Worm (Caenorhabditis elegans) whole organism, L1 larva: Measurements from ENCODE around the gene let-767.

Source experiments
- C16A3.4 ChIP-seq: fragments of 150-350 bp; optimal IDR thresholded peaks from 2 replicates; lab custom pipeline; 2014; ENCODE audit warnings: missing biosample characterization, missing genetic modification characterization
- blmp-1 ChIP-seq: fragments of 150-350 bp; optimal IDR thresholded peaks from 2 replicates; lab custom pipeline; 2014; ENCODE audit warnings: missing biosample characterization, missing genetic modification characterization
- ceh-88 ChIP-seq: fragments of 200-800 bp; sonication (Bioruptor generic); IDR thresholded peaks from 2 replicates; pipeline ENCODE4 v1.3.6; 2022; ENCODE audit warnings: missing genetic modification characterization, missing compliant biosample characterization
- dpl-1 ChIP-seq, 3 experiments: fragments of 150-350 bp in 2 of 3; sonication (generic microtip) in 1 of 3; optimal IDR thresholded peaks; 2 replicates each; lab custom pipeline; 2014 to 2017; ENCODE audit warnings: missing biosample characterization in 3 of 3, missing genetic modification characterization in 3 of 3, missing genetic modification reagents in 3 of 3
- efl-1 ChIP-seq, 4 experiments: fragments of 150-350 bp; optimal IDR thresholded peaks in 3 of 4; peaks in 1 of 4; 1 replicate in 1 of 4; 2 replicates in 3 of 4; lab custom pipeline; 2014; ENCODE audit warnings: missing biosample characterization in 2 of 4, missing genetic modification characterization in 2 of 4, missing genetic modification reagents in 2 of 4
- elt-2 ChIP-seq: sonication (generic microtip); optimal IDR thresholded peaks from 2 replicates; lab custom pipeline; 2016; ENCODE audit warnings: missing genetic modification characterization, mild to moderate bottlenecking, inconsistent platforms, missing compliant biosample characterization, missing genetic modification reagents
- elt-3 ChIP-seq, 6 experiments: fragments of 150-350 bp in 1 of 6; sonication (generic microtip); optimal IDR thresholded peaks; 2 replicates each; lab custom pipeline; 2017 to 2018; ENCODE audit warnings: missing biosample characterization in 6 of 6, missing genetic modification characterization in 6 of 6, inconsistent platforms in 1 of 6
- fkh-4 ChIP-seq: sonication (generic microtip); optimal IDR thresholded peaks from 2 replicates; lab custom pipeline; 2016; ENCODE audit warnings: missing compliant biosample characterization, missing genetic modification characterization, borderline replicate concordance
- fos-1 ChIP-seq: fragments of 150-350 bp; optimal IDR thresholded peaks from 2 replicates; lab custom pipeline; 2014; ENCODE audit warnings: missing biosample characterization, missing genetic modification characterization
- lin-14 ChIP-seq: fragments of 200-800 bp; sonication (Bioruptor generic); optimal IDR thresholded peaks from 2 replicates; lab custom pipeline; 2018; ENCODE audit warnings: mild to moderate bottlenecking, missing genetic modification characterization, moderate library complexity, missing compliant biosample characterization
- lin-15B ChIP-seq: fragments of 150-350 bp; sonication (generic microtip); optimal IDR thresholded peaks from 3 replicates; lab custom pipeline; 2014; ENCODE audit warnings: missing biosample characterization, missing genetic modification characterization
- lin-35 ChIP-seq, 2 experiments: fragments of 150-350 bp; optimal IDR thresholded peaks; 2 replicates each; lab custom pipeline; 2014; ENCODE audit warnings: missing biosample characterization in 2 of 2, missing genetic modification characterization in 2 of 2, missing genetic modification reagents in 2 of 2
- lsy-2 ChIP-seq, 2 experiments: fragments of 150-350 bp; optimal IDR thresholded peaks; 2 replicates each; lab custom pipeline; 2014; ENCODE audit warnings: missing biosample characterization in 2 of 2, missing genetic modification characterization in 2 of 2
- nhr-85 ChIP-seq: sonication (generic microtip); peaks from one replicate; lab custom pipeline; 2016; ENCODE audit warnings: missing genetic modification characterization, inconsistent platforms, missing compliant biosample characterization
- pax-3 ChIP-seq: fragments of 200-800 bp; sonication (Bioruptor generic); optimal IDR thresholded peaks from 2 replicates; lab custom pipeline; 2018; ENCODE audit warnings: mild to moderate bottlenecking, missing genetic modification characterization, moderate library complexity, missing compliant biosample characterization
- skn-1 ChIP-seq: fragments of 150-350 bp; optimal IDR thresholded peaks from 2 replicates; lab custom pipeline; 2014; ENCODE audit warnings: missing biosample characterization, missing genetic modification characterization
- snu-23 ChIP-seq: sonication (generic microtip); optimal IDR thresholded peaks from 2 replicates; lab custom pipeline; 2016; ENCODE audit warnings: missing genetic modification characterization, missing compliant biosample characterization
- unc-62 ChIP-seq: fragments of 150-350 bp; optimal IDR thresholded peaks from 2 replicates; lab custom pipeline; 2014; ENCODE audit warnings: missing biosample characterization, missing genetic modification reagents, missing genetic modification characterization
- unc-98 ChIP-seq: fragments of 200-800 bp; sonication (Bioruptor generic); IDR thresholded peaks from 2 replicates; pipeline ENCODE4 v1.3.6; 2022; ENCODE audit warnings: missing genetic modification characterization, missing compliant biosample characterization

Gene let-767

ce11 chrIII:6295972-6296700 is 43.6 kb downstream of the let-767 start, which contains the start of gene F47D12.7:
Gene F47D12.7, minus strand, starts transcription at chrIII:6296022.
- TF ChIP-seq ceh-88, result no peak
- no peak for TF ChIP-seq elt-3 (tag; optimal IDR thresholded peaks at IDR 0.05; lab: Kevin White, UChicago)
- TF ChIP-seq unc-62 (GFP tag; lab: Kevin White, UChicago), result no peak
- TF ChIP-seq pax-3, result no peak
- TF ChIP-seq, all 84 proteins: peak for 0

DNA sequence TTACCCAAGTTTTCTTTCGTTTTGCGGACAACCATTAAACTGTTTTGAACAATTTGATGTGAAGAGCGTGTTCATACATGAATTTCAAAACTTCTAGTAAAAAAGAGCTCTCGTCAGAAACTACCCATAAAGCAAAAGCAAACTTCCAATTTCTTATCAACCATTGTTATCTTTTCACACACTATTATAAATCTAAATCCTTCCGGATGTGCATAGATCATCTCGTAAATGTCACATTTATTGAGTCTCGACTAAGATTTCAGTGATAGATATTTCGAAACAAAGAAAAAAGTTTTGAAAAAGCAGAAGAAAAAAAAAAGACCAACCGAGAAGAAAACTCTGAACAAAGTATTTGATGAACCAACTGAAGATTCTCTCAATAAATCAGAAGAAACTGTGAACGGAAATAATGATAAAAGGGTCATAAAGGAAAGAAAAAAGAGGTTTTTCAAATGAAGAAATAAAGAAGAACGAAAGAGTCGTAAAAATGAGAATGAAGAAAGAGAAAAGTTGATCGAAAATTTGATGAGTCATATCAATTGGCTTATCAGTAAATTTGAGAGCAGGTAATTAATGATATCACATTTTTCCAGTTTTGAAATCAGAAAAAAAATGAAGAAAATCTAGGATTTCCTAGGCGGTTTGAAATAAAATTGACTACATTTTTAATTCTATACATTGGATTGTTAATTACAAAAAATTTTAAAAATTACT is 49.1 kb downstream of the let-767 start:
- TF ChIP-seq unc-62 (GFP tag; lab: Kevin White, UChicago) (no peak), elt-2 (tag; lab: Kevin White, UChicago) (peak; percentile 34), fos-1 (peak; percentile 3)

DNA sequence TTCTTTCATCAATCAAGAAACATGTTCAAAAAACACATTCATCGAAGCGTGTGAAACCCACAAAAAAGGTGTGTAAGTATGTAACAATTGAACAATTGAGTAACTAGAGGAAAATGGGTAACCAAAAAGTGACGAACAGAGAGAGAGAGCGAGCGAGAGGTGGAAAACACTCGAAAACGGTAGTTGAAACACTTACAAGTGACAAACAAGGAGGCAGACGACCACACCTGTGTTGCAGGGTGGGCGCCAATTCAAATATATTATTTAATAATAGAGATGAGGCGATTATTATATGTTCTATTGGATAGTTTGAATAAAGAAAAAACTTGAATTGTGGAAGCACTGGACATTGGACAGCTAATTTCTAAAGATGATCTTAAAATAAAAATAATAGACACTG is 50.4 kb downstream of the let-767 start:
- TF ChIP-seq lin-35 (GFP tag; optimal IDR thresholded peaks at IDR 0.05; lab: Kevin White, UChicago) (peak; percentile 47 to 66), lsy-2 (tag; optimal IDR thresholded peaks at IDR 0.05; lab: Kevin White, UChicago) (peak in 1 of 2 experiments; percentile 9), snu-23 (GFP tag; lab: Kevin White, UChicago) (peak; percentile 9), dpl-1 (GFP tag; optimal IDR thresholded peaks at IDR 0.05; lab: Kevin White, UChicago) (peak; percentile 34 to 73 (median 46)), skn-1 (tag; lab: Kevin White, UChicago) (no peak), unc-98 (no peak), blmp-1 (tag; lab: Kevin White, UChicago) (peak; percentile 10), lin-14 (GFP tag; lab: Kevin White, UChicago) (peak; percentile 64), C16A3.4 (tag; lab: Kevin White, UChicago) (no peak), pax-3 (no peak), lin-15B (tag; lab: Kevin White, UChicago) (peak; percentile 16), fkh-4 (no peak), nhr-85 (tag; lab: Kevin White, UChicago) (peak; percentile 35), efl-1 (optimal IDR thresholded peaks at IDR 0.05; lab: Kevin White, UChicago) (peak in 1 of 2 experiments; percentile 50), efl-1 (GFP tag; optimal IDR thresholded peaks at IDR 0.05 in 1 of 2; lab: Kevin White, UChicago) (peak; percentile 70 to 95)
- TF ChIP-seq, all 84 proteins: peak for 9
